Worm (Caenorhabditis elegans): ENCODE data around the gene ZC239.3.

The ZC239.3 gene

DNA sequence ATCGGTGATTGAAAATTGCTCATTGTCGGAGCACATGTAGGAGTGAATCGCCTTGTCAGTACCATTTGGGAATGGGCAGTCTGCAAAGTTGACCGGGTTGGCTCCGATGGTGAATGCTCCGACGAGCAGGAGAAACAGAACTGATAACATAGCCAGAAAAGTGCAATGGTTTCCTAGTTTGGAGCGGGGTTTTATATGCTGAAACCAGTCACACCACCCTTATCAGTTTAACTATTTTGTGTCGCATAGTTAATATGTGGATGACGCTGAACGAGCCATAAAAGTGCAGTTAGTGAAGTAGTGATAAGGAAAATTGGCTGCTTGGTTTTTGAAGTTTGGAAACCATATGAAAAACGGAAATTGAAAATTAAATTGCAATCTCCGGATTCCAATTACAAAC lies 30.0 kb downstream of the ZC239.3 start, which contains the start of gene C17F4.7 (continued):
- TF ChIP-seq ets-4 (GFP tag; optimal IDR thresholded peaks at IDR 0.05) (peak; percentile 51), nhr-80 (tag; optimal IDR thresholded peaks at IDR 0.05) (peak; percentile 94), unc-62 (GFP tag; optimal IDR thresholded peaks at IDR 0.05) (peak; percentile 47), mcd-1 (GFP tag; IDR thresholded peaks at IDR 0.05) (no peak), hlh-26 (GFP tag; conservative IDR thresholded peaks at IDR 0.05) (no peak), pbrm-1 (GFP tag; IDR thresholded peaks at IDR 0.05) (0 out of 2 replicates have a peak, but pooled peaks have one; percentile 40), D2030.7 (GFP tag; IDR thresholded peaks at IDR 0.05) (no peak)

DNA sequence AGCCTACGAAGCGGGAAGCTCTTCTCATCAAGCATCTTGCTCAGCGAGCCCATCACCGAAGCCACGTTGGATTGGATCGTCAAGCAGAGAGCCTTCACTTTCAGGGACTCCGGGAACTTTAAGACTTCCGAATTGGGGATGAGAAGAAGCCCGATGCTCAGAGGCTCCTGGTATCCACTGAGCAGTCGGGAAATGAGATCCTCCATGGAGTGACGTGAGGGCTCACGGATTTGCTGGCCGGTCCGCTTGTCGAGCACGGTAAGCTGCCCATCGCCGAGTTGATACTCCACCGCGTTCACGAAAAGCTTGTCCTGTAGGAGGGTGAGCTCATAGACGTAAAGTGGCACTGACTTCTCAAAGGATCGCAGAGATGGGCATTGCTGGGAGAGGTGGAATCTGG lies 31.7 kb downstream of the ZC239.3 start:
- TF ChIP-seq zfh-2 (GFP tag; conservative IDR thresholded peaks at IDR 0.05) = peak; percentile 51; the same call in 1 of the 2 replicates
- no peak for TF ChIP-seq ceh-58 (GFP tag; IDR thresholded peaks at IDR 0.05)

DNA sequence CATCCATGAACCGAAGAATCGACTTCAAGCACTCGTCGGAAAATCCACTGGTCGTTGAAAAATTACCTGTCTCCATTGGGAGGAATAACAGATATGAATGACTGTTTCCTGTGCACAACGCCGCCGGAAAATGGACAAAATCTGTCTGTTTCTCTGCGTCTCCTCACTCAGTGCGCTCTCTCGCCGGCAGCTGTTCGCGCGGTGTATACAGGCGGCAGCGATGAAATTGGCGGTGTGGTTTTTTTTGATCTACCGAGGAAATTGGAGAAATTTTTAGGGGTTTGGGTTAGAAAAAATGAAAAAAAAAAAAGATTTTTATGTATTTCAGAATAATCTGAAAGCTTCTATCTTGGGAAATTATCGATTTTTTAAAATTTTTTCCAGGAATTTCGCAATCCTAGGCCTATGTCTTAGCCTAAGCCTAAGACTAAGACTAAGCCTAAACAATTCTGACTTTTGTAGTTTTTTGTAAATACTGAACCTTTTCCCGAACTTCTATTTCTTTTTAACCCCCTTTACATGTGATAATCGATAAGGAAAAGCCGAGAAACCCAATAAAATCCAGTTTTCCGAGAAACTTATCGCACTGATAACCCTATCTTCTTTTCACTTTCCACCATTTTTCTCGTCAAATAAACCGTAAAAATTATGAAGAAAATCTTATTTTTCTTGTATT lies 32.3 kb downstream of the ZC239.3 start, which contains the start of the genes fbxc-50 and C17F4.2:
fbxc-50 (minus strand) TSS at position 81 of the 676 bp plus-strand sequence.
C17F4.2 (plus strand) TSS at position 626 of the 676 bp plus-strand sequence.
- TF ChIP-seq egl-44 (GFP tag; IDR thresholded peaks at IDR 0.05) (no peak), hmg-1.2 (GFP tag; IDR thresholded peaks at IDR 0.05) (peak; percentile 91), B0336.3 (GFP tag; IDR thresholded peaks at IDR 0.05) (no peak), tbx-9 (tag; optimal IDR thresholded peaks at IDR 0.05; ENCODE audit: borderline replicate concordance) (no peak), madf-8 (GFP tag; conservative IDR thresholded peaks at IDR 0.05) (peak; percentile 86), dpl-1 (GFP tag; optimal IDR thresholded peaks at IDR 0.05) (peak; percentile 58), let-607 (tag; optimal IDR thresholded peaks at IDR 0.05) (no peak), madf-6 (GFP tag; IDR thresholded peaks at IDR 0.05) (peak; percentile 88), B0035.1 (tag; optimal IDR thresholded peaks at IDR 0.05) (no peak), xnd-1 (tag; optimal IDR thresholded peaks at IDR 0.05) (peak; percentile 77), mxl-1 (tag; optimal IDR thresholded peaks at IDR 0.05) (no peak), snpc-3.4 (tag; optimal IDR thresholded peaks at IDR 0.05) (peak; percentile 13), snpc-1.1 (tag; optimal IDR thresholded peaks at IDR 0.05; ENCODE audit: insufficient read depth) (peak; percentile 31), ceh-91 (GFP tag; IDR thresholded peaks at IDR 0.05) (no peak), efl-1 (GFP tag; optimal IDR thresholded peaks at IDR 0.05) (peak; percentile 90), dpff-1 (tag; optimal IDR thresholded peaks at IDR 0.05) (no peak), rcor-1 (GFP tag; IDR thresholded peaks at IDR 0.05) (0 out of 2 replicates have a peak, but pooled peaks have one; percentile 10), F33H1.4 (GFP tag; IDR thresholded peaks at IDR 0.05) (0 out of 2 replicates have a peak, but pooled peaks have one; percentile 24), lsy-27 (tag; optimal IDR thresholded peaks at IDR 0.05; ENCODE audit: borderline replicate concordance, insufficient read depth) (no peak), ztf-25 (GFP tag; IDR thresholded peaks at IDR 0.05) (no peak), lsl-1 (GFP tag; optimal IDR thresholded peaks at IDR 0.05) (peak; percentile 27), attf-3 (GFP tag; conservative IDR thresholded peaks at IDR 0.05) (no peak), pbrm-1 (GFP tag; IDR thresholded peaks at IDR 0.05) (0 out of 2 replicates have a peak, but pooled peaks have one; percentile 11), D2030.7 (GFP tag; IDR thresholded peaks at IDR 0.05) (no peak), akir-1 (GFP tag; optimal IDR thresholded peaks at IDR 0.05) (no peak), lin-35 (GFP tag; optimal IDR thresholded peaks at IDR 0.05) (no peak), nfya-2 (GFP tag; IDR thresholded peaks at IDR 0.05) (no peak), F55B11.4 (tag; optimal IDR thresholded peaks at IDR 0.05; ENCODE audit: borderline replicate concordance, insufficient read depth) (no peak)

Data from whole organism, young adult.